Fruit fly (Drosophila melanogaster) whole organism, pupa: ENCODE results near the gene CG13042.

ENCODE experiments used
- CG10348 ChIP-seq: fragments of 200-800 bp; sonication (Bioruptor generic); IDR thresholded peaks from 2 replicates; pipeline ENCODE4 v1.3.6; 2022; ENCODE audit warnings: missing biosample characterization, missing genetic modification characterization
- CG12605 ChIP-seq: fragments of 200-800 bp; sonication (Bioruptor generic); IDR thresholded peaks from 2 replicates; pipeline ENCODE4 v1.3.6; 2022; ENCODE audit warnings: missing biosample characterization, missing genetic modification characterization
- CG13204 ChIP-seq: fragments of 200-800 bp; sonication (Bioruptor generic); optimal IDR thresholded peaks from 2 replicates; lab custom pipeline; 2018; ENCODE audit warnings: missing biosample characterization, mild to moderate bottlenecking, missing genetic modification characterization, moderate library complexity
- CG14655 ChIP-seq: fragments of 200-800 bp; sonication (Bioruptor generic); optimal IDR thresholded peaks from 3 replicates; lab custom pipeline; 2017; ENCODE audit warnings: mild to moderate bottlenecking, missing biosample characterization, missing genetic modification reagents, missing genetic modification characterization
- CG15710 ChIP-seq: fragments of 200-800 bp; sonication (Bioruptor generic); optimal IDR thresholded peaks from 2 replicates; lab custom pipeline; 2018; ENCODE audit warnings: missing biosample characterization, mild to moderate bottlenecking, missing genetic modification characterization, moderate library complexity
- CG17806 ChIP-seq: fragments of 200-800 bp; sonication (Bioruptor generic); optimal IDR thresholded peaks from 2 replicates; lab custom pipeline; 2018; ENCODE audit warnings: missing biosample characterization, mild to moderate bottlenecking, missing genetic modification characterization, moderate library complexity
- CG32121 ChIP-seq: fragments of 200-800 bp; sonication (Bioruptor generic); IDR thresholded peaks from 2 replicates; pipeline ENCODE4 v1.3.6; 2022; ENCODE audit warnings: missing biosample characterization, missing genetic modification characterization
- CG34367 ChIP-seq: fragments of 200-800 bp; sonication (Bioruptor generic); optimal IDR thresholded peaks from 2 replicates; lab custom pipeline; 2018; ENCODE audit warnings: missing biosample characterization, mild to moderate bottlenecking, missing genetic modification characterization
- CG4496 ChIP-seq: fragments of 200-800 bp; sonication (Bioruptor generic); IDR thresholded peaks from 3 replicates; pipeline ENCODE4 v1.3.6; 2022; ENCODE audit warnings: missing biosample characterization, missing genetic modification characterization
- CG8159 ChIP-seq: fragments of 200-800 bp; sonication (Bioruptor generic); optimal IDR thresholded peaks from 3 replicates; lab custom pipeline; 2018; ENCODE audit warnings: missing biosample characterization, mild to moderate bottlenecking, missing genetic modification characterization, moderate library complexity
- CG8301 ChIP-seq: fragments of 200-800 bp; sonication (Bioruptor generic); optimal IDR thresholded peaks from 2 replicates; lab custom pipeline; 2018; ENCODE audit warnings: missing biosample characterization, mild to moderate bottlenecking, missing genetic modification characterization
- CG9948 ChIP-seq: fragments of 200-800 bp; sonication (Bioruptor generic); optimal IDR thresholded peaks from 2 replicates; lab custom pipeline; 2018; ENCODE audit warnings: missing biosample characterization, mild to moderate bottlenecking, missing genetic modification characterization, moderate library complexity
- D1 ChIP-seq: fragments of 200-800 bp; sonication (Bioruptor generic); optimal IDR thresholded peaks from 2 replicates; lab custom pipeline; 2018; ENCODE audit warnings: missing biosample characterization, mild to moderate bottlenecking, missing genetic modification characterization, moderate library complexity
- EcR ChIP-seq: fragments of 200-800 bp; sonication (Bioruptor generic); optimal IDR thresholded peaks from 3 replicates; lab custom pipeline; 2019; ENCODE audit warnings: missing biosample characterization, missing genetic modification characterization, mild to moderate bottlenecking, moderate library complexity, missing genetic modification reagents
- Pif1A ChIP-seq: fragments of 200-800 bp; sonication (Bioruptor generic); optimal IDR thresholded peaks from 3 replicates; lab custom pipeline; 2016; ENCODE audit warnings: missing biosample characterization, missing genetic modification characterization
- Pif1B ChIP-seq: fragments of 200-800 bp; sonication (Bioruptor generic); optimal IDR thresholded peaks from 3 replicates; lab custom pipeline; 2016; ENCODE audit warnings: missing biosample characterization, missing genetic modification characterization
- Snoo ChIP-seq: fragments of 200-800 bp; sonication (Bioruptor generic); optimal IDR thresholded peaks from 3 replicates; lab custom pipeline; 2017; ENCODE audit warnings: missing biosample characterization, mild to moderate bottlenecking, missing genetic modification characterization, inconsistent platforms
- fd96Ca ChIP-seq: fragments of 200-800 bp; sonication (Bioruptor generic); IDR thresholded peaks from 3 replicates; pipeline ENCODE4 v1.3.6; 2022; ENCODE audit warnings: missing biosample characterization, missing genetic modification characterization
- gl ChIP-seq: fragments of 200-800 bp; sonication (Bioruptor generic); optimal IDR thresholded peaks from 2 replicates; lab custom pipeline; 2018; ENCODE audit warnings: missing biosample characterization, mild to moderate bottlenecking, missing genetic modification characterization
- rn ChIP-seq: fragments of 200-800 bp; sonication (Bioruptor generic); IDR thresholded peaks from 2 replicates; pipeline ENCODE4 v1.3.6; 2022; ENCODE audit warnings: missing biosample characterization, missing genetic modification characterization

CG13042 gene

DNA sequence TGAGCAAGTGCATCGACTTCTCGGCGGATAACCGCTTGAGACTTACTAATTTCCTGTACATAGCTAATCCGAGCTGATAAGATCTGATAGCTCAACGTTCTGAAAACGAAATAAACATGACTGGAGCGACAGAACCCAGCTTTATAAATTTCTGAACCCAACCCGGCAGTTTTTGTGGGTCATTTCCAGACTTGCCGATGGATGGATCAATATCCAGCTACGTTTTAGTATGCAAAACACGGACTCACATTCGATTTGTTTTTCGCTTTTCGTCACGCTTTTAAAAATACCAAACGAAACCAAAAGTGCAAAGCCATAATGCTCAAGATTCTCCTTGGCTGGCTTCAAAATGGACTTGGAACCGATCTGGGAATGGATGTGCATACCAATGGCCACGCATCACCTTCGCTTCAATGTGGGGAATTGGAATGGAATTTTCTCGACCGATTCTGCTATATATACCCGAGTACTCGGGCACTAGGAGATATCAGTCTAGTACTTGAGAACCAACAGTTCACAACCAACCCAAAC lies 37.4 kb downstream of the CG13042 start, which contains the start of the genes CG34248 and CG13067:
TSS of gene CG34248 (minus strand) at position 101 of the 531 bp plus-strand sequence.
TSS of gene CG13067 (plus strand) at position 481 of the 531 bp plus-strand sequence.
- TF ChIP-seq CG12605 (GFP tag; lab: Robert Waterston, UW) (no peak), EcR (no peak), CG9948 (no peak)

- TF ChIP-seq EcR (no peak), CG13204 (GFP tag; lab: Kevin White, UChicago) (no peak), D1 (tag; lab: Kevin White, UChicago) (no peak), CG4496 (GFP tag; lab: Robert Waterston, UW) (no peak), CG32121 (GFP tag; lab: Robert Waterston, UW) (no peak), CG8301 (no peak), Snoo (no peak), CG9948 (no peak), Pif1B (no peak), gl (tag; lab: Kevin White, UChicago) (no peak), CG34367 (no peak), fd96Ca (no peak), rn (no peak), CG10348 (GFP tag; lab: Robert Waterston, UW) (no peak), Pif1A (GFP tag; lab: Kevin White, UChicago) (no peak)
- TF ChIP-seq, all 21 proteins: peak for 0
Observed at dm6 chr3L:16269092-16269491, 39.2 kb downstream of the CG13042 start, which contains the start of gene CG13068. Gene CG13068 (plus strand): TSS chr3L:16269392.

dm6 chr3L:16268106-16268733 lies 40.1 kb downstream of the CG13042 start, which contains the start of gene CG4950:
Gene CG4950 (minus strand): TSS chr3L:16268156.
- TF ChIP-seq CG8301, result peak; percentile 45
- TF ChIP-seq CG10348 (GFP tag; lab: Robert Waterston, UW), result no peak
- no peak for TF ChIP-seq CG12605 (GFP tag; lab: Robert Waterston, UW)
- TF ChIP-seq CG4496 (GFP tag; lab: Robert Waterston, UW), result no peak; the same call in 2 of the 3 replicates
- TF ChIP-seq CG14655 (GFP tag; lab: Kevin White, UChicago), result peak; percentile 65
- peak; percentile 22 for TF ChIP-seq Pif1A (GFP tag; lab: Kevin White, UChicago)
- TF ChIP-seq CG17806 (tag; lab: Kevin White, UChicago), result peak; percentile 57
- TF ChIP-seq CG13204 (GFP tag; lab: Kevin White, UChicago), result no peak
- peak; percentile 10 for TF ChIP-seq Pif1B
- peak; percentile 75 for TF ChIP-seq CG8159 (tag; lab: Kevin White, UChicago)
- peak; percentile 53 for TF ChIP-seq CG9948
- peak; percentile 73 for TF ChIP-seq CG15710 (tag; lab: Kevin White, UChicago)
- no peak for TF ChIP-seq rn
- peak; percentile 45 for TF ChIP-seq CG34367
- peak; percentile 12 for TF ChIP-seq gl (tag; lab: Kevin White, UChicago)
- TF ChIP-seq CG32121 (GFP tag; lab: Robert Waterston, UW), result no peak

- no peak for TF ChIP-seq Snoo
- no peak for TF ChIP-seq CG12605 (GFP tag; lab: Robert Waterston, UW)
- TF ChIP-seq CG15710 (tag; lab: Kevin White, UChicago), result no peak
- TF ChIP-seq CG13204 (GFP tag; lab: Kevin White, UChicago), result no peak
- TF ChIP-seq Pif1B, result no peak
- TF ChIP-seq CG9948, result no peak
- TF ChIP-seq rn, result no peak
- TF ChIP-seq CG8159 (tag; lab: Kevin White, UChicago), result no peak
- no peak for TF ChIP-seq CG17806 (tag; lab: Kevin White, UChicago)
- TF ChIP-seq fd96Ca, result no peak
- no peak for TF ChIP-seq D1 (tag; lab: Kevin White, UChicago)
- no peak for TF ChIP-seq gl (tag; lab: Kevin White, UChicago)
- no peak for TF ChIP-seq CG4496 (GFP tag; lab: Robert Waterston, UW)
Observed at dm6 chr3L:16265000-16265399, 43.3 kb downstream of the CG13042 start, which contains the start of the genes CG13051 and CG13069. Gene CG13051 (minus strand): TSS chr3L:16265100. Gene CG13069 (plus strand): TSS chr3L:16265385.

- no peak for TF ChIP-seq Pif1B
- TF ChIP-seq CG14655 (GFP tag; lab: Kevin White, UChicago), result no peak
- no peak for TF ChIP-seq gl (tag; lab: Kevin White, UChicago)
- TF ChIP-seq CG9948, result no peak
- TF ChIP-seq EcR, result no peak
- no peak for TF ChIP-seq CG8159 (tag; lab: Kevin White, UChicago)
- no peak for TF ChIP-seq CG8301
- TF ChIP-seq, all 21 proteins: peak for 0
Observed at dm6 chr3L:16263043-16263442, 45.2 kb downstream of the CG13042 start, which contains the start of gene CG13070. Gene CG13070 (plus strand): TSS chr3L:16263343.

DNA sequence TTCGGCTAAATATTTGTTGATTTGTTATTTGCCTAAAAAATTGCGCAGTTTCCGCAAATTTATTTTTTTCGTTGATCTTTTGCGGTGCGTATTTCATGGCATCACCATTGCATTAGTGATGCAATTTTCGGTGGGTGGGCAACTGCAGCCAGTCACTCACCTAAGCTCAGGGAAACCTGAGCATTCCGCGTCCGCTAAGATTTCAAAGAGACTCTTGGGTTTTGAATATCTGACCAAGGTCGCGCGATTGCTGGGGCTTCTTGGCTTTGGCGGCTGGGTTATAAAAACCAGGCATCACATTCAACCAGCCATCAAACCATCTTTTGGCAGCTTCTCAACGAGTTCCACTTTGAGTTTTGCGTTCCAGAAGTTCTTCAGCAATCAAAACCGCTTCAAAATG lies 45.8 kb downstream of the CG13042 start, which contains the start of gene CG13071:
TSS of gene CG13071 (plus strand) at position 301 of the 400 bp plus-strand sequence.
- TF ChIP-seq CG9948 (no peak), CG8159 (tag; lab: Kevin White, UChicago) (no peak), Pif1B (no peak), CG15710 (tag; lab: Kevin White, UChicago) (no peak), EcR (no peak), CG32121 (GFP tag; lab: Robert Waterston, UW) (no peak), fd96Ca (no peak), CG17806 (tag; lab: Kevin White, UChicago) (no peak)
- TF ChIP-seq, all 21 proteins: peak for 0

dm6 chr3L:16261505-16261904 lies 46.8 kb downstream of the CG13042 start, which contains the start of gene CG34247:
Gene CG34247 (minus strand): TSS chr3L:16261605.
- TF ChIP-seq Snoo, result no peak
- TF ChIP-seq fd96Ca, result no peak
- peak; percentile 15 for TF ChIP-seq EcR
- TF ChIP-seq Pif1A (GFP tag; lab: Kevin White, UChicago), result no peak
